Worm (Caenorhabditis elegans) whole organism, L4/young adult: ENCODE data around the gene F47F2.1.

ENCODE experiments used
- W03F9.2 ChIP-seq: fragments of 150-350 bp; optimal IDR thresholded peaks from 2 replicates; lab custom pipeline; 2014; ENCODE audit warnings: missing biosample characterization, missing genetic modification characterization
- dao-5 ChIP-seq: sonication (generic microtip); optimal IDR thresholded peaks from 2 replicates; lab custom pipeline; 2016; ENCODE audit warnings: missing genotype, missing genetic modification characterization, moderate library complexity, missing compliant biosample characterization
- him-1 ChIP-seq: sonication (generic microtip); optimal IDR thresholded peaks from 2 replicates; lab custom pipeline; 2016; ENCODE audit warnings: missing genotype, missing genetic modification reagents, missing genetic modification characterization, missing compliant biosample characterization

DNA sequence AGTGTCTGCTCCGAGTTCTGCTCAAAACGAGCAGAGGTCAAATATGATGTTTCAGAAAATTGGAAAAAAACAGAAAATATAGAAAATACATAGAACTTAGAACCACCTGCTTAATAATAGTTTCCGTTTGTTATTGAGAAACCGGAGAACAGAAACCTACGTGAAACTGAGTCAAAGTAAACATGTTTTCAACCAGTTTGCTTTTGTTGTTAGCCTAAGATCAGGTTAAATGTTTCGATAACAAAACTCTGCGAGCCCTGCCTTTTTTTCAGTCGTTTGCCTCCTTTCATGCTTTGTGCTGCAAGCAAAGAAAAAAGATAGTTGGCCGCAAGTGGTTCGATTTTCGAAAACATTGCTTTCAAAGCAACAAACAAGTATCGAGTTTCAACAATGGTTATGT, 47.5 kb upstream of the F47F2.1 start:
- TF ChIP-seq dao-5 (tag; lab: Kevin White, UChicago) (no peak), him-1 (tag; lab: Kevin White, UChicago) (no peak), W03F9.2 (no peak)
